Fruit fly (Drosophila melanogaster): ENCODE data around the gene CG3191.
A peak's percentile ranks its signal among the peaks of the same experiment; 100 is the strongest.

CG3191 gene

dm6 chrX:2296230-2297044 lies 44.6 kb upstream of the CG3191 start (continued):
- TF ChIP-seq CG8359 (GFP tag; optimal IDR thresholded peaks at IDR 0.05; ENCODE audit: borderline replicate concordance) = peak; percentile 88
- TF ChIP-seq Doc3 (GFP tag; IDR thresholded peaks at IDR 0.05; ENCODE audit: partially characterized antibody) = no peak
- TF ChIP-seq CG8944 (GFP tag; optimal IDR thresholded peaks at IDR 0.05) = peak; percentile 95
- peak; percentile 98 for TF ChIP-seq Med (GFP tag)
- TF ChIP-seq CG9727 (GFP tag; optimal IDR thresholded peaks at IDR 0.05) = peak; percentile 96
- peak; percentile 98 for TF ChIP-seq CG18262 (tag; optimal IDR thresholded peaks at IDR 0.05)
- TF ChIP-seq sisA (GFP tag; IDR thresholded peaks at IDR 0.05) = peak; percentile 77
- no peak for TF ChIP-seq Tbp (GFP tag; optimal IDR thresholded peaks at IDR 0.05)
- TF ChIP-seq CG10267 (tag; optimal IDR thresholded peaks at IDR 0.05) = peak; percentile 87
- TF ChIP-seq fru (optimal IDR thresholded peaks at IDR 0.05) = no peak
- no peak for TF ChIP-seq ftz-f1 (GFP tag; optimal IDR thresholded peaks at IDR 0.05)
- TF ChIP-seq ems (GFP tag; optimal IDR thresholded peaks at IDR 0.05) = peak; percentile 94
- no peak for TF ChIP-seq vnd (GFP tag; IDR thresholded peaks at IDR 0.05; ENCODE audit: partially characterized antibody)
- TF ChIP-seq kay (GFP tag; optimal IDR thresholded peaks at IDR 0.05) = peak; percentile 88
- peak; percentile 86 for TF ChIP-seq Xrp1 (GFP tag; IDR thresholded peaks at IDR 0.05)
- peak; percentile 99 for TF ChIP-seq CG17361 (GFP tag; IDR thresholded peaks at IDR 0.05)
- TF ChIP-seq CG8765 (GFP tag; IDR thresholded peaks at IDR 0.05) = peak; percentile 41; the same call in 1 of the 2 replicates
- TF ChIP-seq eve (GFP tag; optimal IDR thresholded peaks at IDR 0.05) = peak; percentile 33 to 99
- peak; percentile 92 for TF ChIP-seq CG4820 (GFP tag; optimal IDR thresholded peaks at IDR 0.05)
- peak; percentile 91 for TF ChIP-seq run (tag; optimal IDR thresholded peaks at IDR 0.05)
- peak; percentile 99 for TF ChIP-seq Ets65A (GFP tag)
- TF ChIP-seq chif (GFP tag; optimal IDR thresholded peaks at IDR 0.05) = peak; percentile 93 to 96
- TF ChIP-seq jigr1 (GFP tag; IDR thresholded peaks at IDR 0.05) = no peak; the same call in 1 of the 3 replicates
- TF ChIP-seq CG10321 (GFP tag; IDR thresholded peaks at IDR 0.05) = peak; percentile 31; the same call in 1 of the 2 replicates
- peak in 1 of 2 experiments; percentile 60 for TF ChIP-seq crp (GFP tag; optimal IDR thresholded peaks at IDR 0.05)
- TF ChIP-seq CG9876 (GFP tag; optimal IDR thresholded peaks at IDR 0.05) = peak; percentile 87
- TF ChIP-seq CG9817 (tag; optimal IDR thresholded peaks at IDR 0.05) = peak; percentile 82
- TF ChIP-seq CG18619 (GFP tag; optimal IDR thresholded peaks at IDR 0.05) = peak; percentile 96
- TF ChIP-seq Myb (GFP tag; optimal IDR thresholded peaks at IDR 0.05) = peak; percentile 82
- TF ChIP-seq danr (GFP tag; IDR thresholded peaks at IDR 0.05) = peak; percentile 76
- peak; percentile 77; the same call in 1 of the 2 replicates for TF ChIP-seq Rfx (GFP tag; IDR thresholded peaks at IDR 0.05)
- TF ChIP-seq mld (GFP tag; IDR thresholded peaks at IDR 0.05; ENCODE audit: partially characterized antibody) = no peak
- TF ChIP-seq cwo (GFP tag; optimal IDR thresholded peaks at IDR 0.05) = peak; percentile 90
- peak; percentile 92 for TF ChIP-seq CG1792 (GFP tag; optimal IDR thresholded peaks at IDR 0.05)
- TF ChIP-seq BEAF-32 (GFP tag; optimal IDR thresholded peaks at IDR 0.05) = peak; percentile 7
- peak; percentile 70 for TF ChIP-seq stc (GFP tag; IDR thresholded peaks at IDR 0.05)
- TF ChIP-seq wdn (GFP tag; IDR thresholded peaks at IDR 0.05) = no peak
- TF ChIP-seq CG9437 (GFP tag; optimal IDR thresholded peaks at IDR 0.05) = peak; percentile 84
- TF ChIP-seq CG31388 (GFP tag; optimal IDR thresholded peaks at IDR 0.05) = peak; percentile 76
- TF ChIP-seq CG10543 (GFP tag; optimal IDR thresholded peaks at IDR 0.05) = peak; percentile 92
- TF ChIP-seq Atf-2 (GFP tag; optimal IDR thresholded peaks at IDR 0.05) = peak; percentile 97
- no peak for TF ChIP-seq D (optimal IDR thresholded peaks at IDR 0.05)
- TF ChIP-seq D (GFP tag; optimal IDR thresholded peaks at IDR 0.05) = peak; percentile 94
- peak; percentile 89 for TF ChIP-seq NfI (GFP tag; optimal IDR thresholded peaks at IDR 0.05)
- TF ChIP-seq Nf-YC (tag; optimal IDR thresholded peaks at IDR 0.05) = peak; percentile 84
- TF ChIP-seq Asciz (GFP tag; optimal IDR thresholded peaks at IDR 0.05) = peak; percentile 85
- peak; percentile 89 for TF ChIP-seq eyg (GFP tag; optimal IDR thresholded peaks at IDR 0.05)
- TF ChIP-seq Atf3 (GFP tag; optimal IDR thresholded peaks at IDR 0.05) = peak; percentile 93
- no peak for TF ChIP-seq Hr39 (optimal IDR thresholded peaks at IDR 0.05)
- TF ChIP-seq Bteb2 (GFP tag; optimal IDR thresholded peaks at IDR 0.05) = peak; percentile 85

Measured in whole organism, embryonic.